Worm (Caenorhabditis elegans) whole organism, late embryonic: Measurements from ENCODE around the gene acdh-6.

ENCODE experiments used
- C08G9.2 ChIP-seq: sonication (generic microtip); optimal IDR thresholded peaks from 2 replicates; lab custom pipeline; 2016; ENCODE audit warnings: mild to moderate bottlenecking, missing genetic modification characterization, moderate library complexity, missing compliant biosample characterization
- C38D4.7 ChIP-seq: fragments of 200-800 bp; sonication (Bioruptor generic); optimal IDR thresholded peaks from 2 replicates; lab custom pipeline; 2018; ENCODE audit warnings: mild to moderate bottlenecking, missing genetic modification characterization, moderate library complexity, missing compliant biosample characterization
- F13H6.1 ChIP-seq: sonication (generic microtip); optimal IDR thresholded peaks from 2 replicates; lab custom pipeline; 2016; ENCODE audit warnings: missing genetic modification characterization, missing compliant biosample characterization
- ceh-18 ChIP-seq: sonication (generic microtip); optimal IDR thresholded peaks from 2 replicates; lab custom pipeline; 2016; ENCODE audit warnings: missing genetic modification characterization, missing compliant biosample characterization
- ceh-19 ChIP-seq: fragments of 200-800 bp; sonication (Bioruptor generic); optimal IDR thresholded peaks from 2 replicates; lab custom pipeline; 2018; ENCODE audit warnings: mild to moderate bottlenecking, missing genetic modification characterization, missing compliant biosample characterization
- ceh-22 ChIP-seq: sonication (generic microtip); optimal IDR thresholded peaks from 2 replicates; lab custom pipeline; 2017; ENCODE audit warnings: missing biosample characterization, missing genetic modification characterization
- ceh-34 ChIP-seq: sonication (generic microtip); optimal IDR thresholded peaks from 2 replicates; lab custom pipeline; 2016; ENCODE audit warnings: mild to moderate bottlenecking, missing genetic modification characterization, missing compliant biosample characterization
- ceh-48 ChIP-seq: sonication (generic microtip); optimal IDR thresholded peaks from 2 replicates; lab custom pipeline; 2016; ENCODE audit warnings: missing genetic modification characterization, inconsistent platforms, missing compliant biosample characterization
- ceh-6 ChIP-seq: fragments of 200-800 bp; sonication (Bioruptor generic); optimal IDR thresholded peaks from 2 replicates; lab custom pipeline; 2018; ENCODE audit warnings: mild to moderate bottlenecking, missing genetic modification characterization, missing compliant biosample characterization
- ceh-9 ChIP-seq: sonication (generic microtip); optimal IDR thresholded peaks from 2 replicates; lab custom pipeline; 2016; ENCODE audit warnings: mild to moderate bottlenecking, missing genetic modification characterization, inconsistent platforms, missing compliant biosample characterization
- che-1 ChIP-seq: sonication (generic microtip); optimal IDR thresholded peaks from 2 replicates; lab custom pipeline; 2016; ENCODE audit warnings: mild to moderate bottlenecking, missing genetic modification characterization, missing compliant biosample characterization
- dmd-4 ChIP-seq: sonication (generic microtip); optimal IDR thresholded peaks from 2 replicates; lab custom pipeline; 2016; ENCODE audit warnings: borderline replicate concordance, missing genetic modification characterization, missing compliant biosample characterization
- dve-1 ChIP-seq: sonication (generic microtip); optimal IDR thresholded peaks from 2 replicates; lab custom pipeline; 2017; ENCODE audit warnings: antibody characterized with exemption, mild to moderate bottlenecking, missing genetic modification characterization, missing compliant biosample characterization
- elt-2 ChIP-seq: sonication (generic microtip); optimal IDR thresholded peaks from 2 replicates; lab custom pipeline; 2016; ENCODE audit warnings: missing genetic modification reagents, missing genetic modification characterization, missing compliant biosample characterization
- elt-4 ChIP-seq: sonication (generic microtip); optimal IDR thresholded peaks from 2 replicates; lab custom pipeline; 2016; ENCODE audit warnings: missing genetic modification characterization, missing compliant biosample characterization
- ets-4 ChIP-seq: sonication (generic microtip); optimal IDR thresholded peaks from 2 replicates; lab custom pipeline; 2016; ENCODE audit warnings: missing genetic modification characterization, missing compliant biosample characterization
- eyg-1 ChIP-seq: sonication (generic microtip); optimal IDR thresholded peaks from 2 replicates; lab custom pipeline; 2016; ENCODE audit warnings: missing genotype, missing genetic modification characterization, missing compliant biosample characterization
- fax-1 ChIP-seq: sonication (generic microtip); optimal IDR thresholded peaks from 2 replicates; lab custom pipeline; 2016; ENCODE audit warnings: missing genotype, missing genetic modification characterization, missing compliant biosample characterization
- fkh-10 ChIP-seq: fragments of 150-350 bp; optimal IDR thresholded peaks from 2 replicates; lab custom pipeline; 2014; ENCODE audit warnings: missing biosample characterization, missing genetic modification reagents, missing genetic modification characterization
- gmeb-2 ChIP-seq: sonication (generic microtip); optimal IDR thresholded peaks from 2 replicates; lab custom pipeline; 2016; ENCODE audit warnings: missing genetic modification characterization, inconsistent platforms, missing compliant biosample characterization
- hlh-6 ChIP-seq: sonication (generic microtip); optimal IDR thresholded peaks from 2 replicates; lab custom pipeline; 2016; ENCODE audit warnings: missing genotype, missing genetic modification characterization, missing compliant biosample characterization
- hlh-8 ChIP-seq: sonication (generic microtip); optimal IDR thresholded peaks from 2 replicates; lab custom pipeline; 2016; ENCODE audit warnings: missing genotype, missing genetic modification characterization, missing compliant biosample characterization
- lim-6 ChIP-seq: sonication (generic microtip); optimal IDR thresholded peaks from 2 replicates; lab custom pipeline; 2016; ENCODE audit warnings: missing genetic modification characterization, missing compliant biosample characterization
- nhr-11 ChIP-seq: fragments of 150-350 bp; optimal IDR thresholded peaks from 2 replicates; lab custom pipeline; 2014; ENCODE audit warnings: missing biosample characterization, missing genetic modification characterization
- pag-3 ChIP-seq: sonication (generic microtip); optimal IDR thresholded peaks from 2 replicates; lab custom pipeline; 2016; ENCODE audit warnings: missing compliant biosample characterization, missing genetic modification characterization, borderline replicate concordance
- pax-1 ChIP-seq: fragments of 150-350 bp; optimal IDR thresholded peaks from 2 replicates; lab custom pipeline; 2014; ENCODE audit warnings: missing biosample characterization, missing genetic modification characterization
- pha-2 ChIP-seq: sonication (generic microtip); optimal IDR thresholded peaks from 2 replicates; lab custom pipeline; 2017; ENCODE audit warnings: mild to moderate bottlenecking, missing genetic modification characterization, missing compliant biosample characterization
- pha-4 ChIP-seq: fragments of 150-350 bp; optimal IDR thresholded peaks from 2 replicates; lab custom pipeline; 2018; ENCODE audit warnings: missing biosample characterization, missing genetic modification reagents, missing genetic modification characterization
- ref-2 ChIP-seq: sonication (generic microtip); optimal IDR thresholded peaks from 2 replicates; lab custom pipeline; 2016; ENCODE audit warnings: missing genetic modification characterization, missing compliant biosample characterization
- rnt-1 ChIP-seq: sonication (generic microtip); optimal IDR thresholded peaks from 2 replicates; lab custom pipeline; 2016; ENCODE audit warnings: missing genetic modification characterization, missing compliant biosample characterization
- sdc-2 ChIP-seq: sonication (generic microtip); optimal IDR thresholded peaks from 2 replicates; lab custom pipeline; 2016; ENCODE audit warnings: missing genotype, missing genetic modification characterization, missing compliant biosample characterization
- sox-4 ChIP-seq: sonication (generic microtip); optimal IDR thresholded peaks from 2 replicates; lab custom pipeline; 2017; ENCODE audit warnings: mild to moderate bottlenecking, missing genetic modification characterization, inconsistent platforms, missing compliant biosample characterization
- tbx-2 ChIP-seq: sonication (generic microtip); optimal IDR thresholded peaks from 2 replicates; lab custom pipeline; 2016; ENCODE audit warnings: missing genetic modification characterization, missing compliant biosample characterization
- tbx-7 ChIP-seq: sonication (generic microtip); optimal IDR thresholded peaks from 2 replicates; lab custom pipeline; 2016; ENCODE audit warnings: missing genotype, missing genetic modification characterization, missing compliant biosample characterization
- ttx-3 ChIP-seq: sonication (generic microtip); optimal IDR thresholded peaks from 2 replicates; lab custom pipeline; 2016; ENCODE audit warnings: missing genetic modification reagents, missing genetic modification characterization, missing compliant biosample characterization
- unc-3 ChIP-seq, 2 experiments: fragments of 200-800 bp in 1 of 2; sonication (Bioruptor generic) in 1 of 2; sonication (generic microtip) in 1 of 2; conservative IDR thresholded peaks in 1 of 2; optimal IDR thresholded peaks in 1 of 2; 2 replicates each; pipeline versions ENCODE4 v1.3.6 to Lab custom; 2016 to 2022; ENCODE audit warnings: missing compliant biosample characterization in 2 of 2, missing genetic modification characterization in 2 of 2, missing genetic modification reagents in 1 of 2
- unc-42 ChIP-seq: sonication (generic microtip); optimal IDR thresholded peaks from 2 replicates; lab custom pipeline; 2016; ENCODE audit warnings: missing genotype, missing genetic modification characterization, missing compliant biosample characterization
- unc-55 ChIP-seq: sonication (generic microtip); optimal IDR thresholded peaks from 2 replicates; lab custom pipeline; 2017; ENCODE audit warnings: missing biosample characterization, missing genetic modification reagents, missing genetic modification characterization
- ztf-16 ChIP-seq: sonication (generic microtip); optimal IDR thresholded peaks from 2 replicates; lab custom pipeline; 2017; ENCODE audit warnings: missing genetic modification characterization, missing compliant biosample characterization

acdh-6 gene

DNA sequence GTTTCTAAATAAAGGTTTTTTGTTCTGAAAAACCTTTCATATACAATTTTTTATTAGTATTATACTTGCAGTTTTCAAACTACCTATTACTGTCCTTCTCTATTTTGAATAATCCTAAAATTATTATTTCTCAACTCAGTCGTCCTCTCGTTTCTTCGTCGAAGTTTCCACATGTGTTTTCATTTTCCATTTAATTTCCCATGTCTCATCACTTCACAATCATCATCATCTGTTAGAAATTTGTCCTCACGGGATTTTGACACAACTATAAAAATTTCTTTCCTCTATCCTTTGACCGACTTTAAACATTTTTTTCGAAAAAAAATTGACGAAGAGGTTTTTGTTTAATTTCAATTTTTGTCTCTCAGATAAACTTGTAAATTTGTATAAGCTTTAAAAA is 25.5 kb upstream of the acdh-6 start:
- TF ChIP-seq ztf-16 (tag; lab: Kevin White, UChicago) = no peak
- no peak for TF ChIP-seq pha-2 (tag; lab: Kevin White, UChicago)
- TF ChIP-seq, all 69 proteins: peak for 0

DNA sequence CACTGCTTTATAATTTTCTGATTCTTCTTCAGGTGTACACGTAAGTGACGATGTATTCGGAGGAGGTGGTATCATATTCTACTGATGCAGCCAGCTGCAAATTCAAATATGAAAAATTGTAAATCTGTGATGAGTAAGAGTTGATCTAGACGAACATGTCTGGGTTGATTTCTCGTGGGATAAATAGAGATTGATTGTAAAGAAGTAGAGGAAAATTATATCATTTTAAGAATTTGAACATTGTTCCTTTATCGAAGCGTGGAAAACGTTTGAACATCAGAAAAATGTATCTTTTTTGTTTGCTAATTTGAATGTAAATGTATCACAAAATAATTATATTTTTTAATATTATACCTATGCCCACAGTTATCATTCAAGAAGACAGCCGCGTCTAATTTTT is 15.4 kb upstream of the acdh-6 start, which contains the start of gene ZC21.6:
TSS of gene ZC21.6 (minus strand) at position 101 of the 400 bp plus-strand sequence.
- TF ChIP-seq tbx-7 (tag; lab: Kevin White, UChicago) (no peak), pax-1 (tag; lab: Kevin White, UChicago) (no peak), ceh-48 (tag; lab: Kevin White, UChicago) (no peak), elt-4 (tag; lab: Kevin White, UChicago) (no peak), dve-1 (tag; lab: Kevin White, UChicago) (no peak)

DNA sequence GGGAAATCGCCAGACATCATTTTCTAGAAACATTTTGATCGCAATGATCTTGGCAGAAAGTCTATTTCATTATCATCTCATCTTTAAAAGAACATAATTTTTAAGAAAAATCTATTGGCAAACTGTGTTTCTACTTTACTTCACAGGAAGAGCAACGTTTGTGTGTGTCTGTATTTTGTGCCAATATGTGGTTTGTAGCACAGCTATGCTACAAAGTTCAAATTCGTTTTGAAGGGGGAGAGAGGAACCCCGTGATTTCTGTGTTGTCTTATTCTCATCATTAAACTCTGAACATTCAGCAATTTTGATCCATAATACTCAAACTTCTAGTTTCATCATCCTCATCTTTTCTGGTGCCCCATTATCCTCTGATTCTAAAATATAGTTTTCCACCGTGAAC is 9.2 kb upstream of the acdh-6 start:
- TF ChIP-seq ttx-3 (tag; lab: Kevin White, UChicago) (no peak), hlh-8 (no peak), ceh-18 (tag; lab: Kevin White, UChicago) (no peak)

DNA sequence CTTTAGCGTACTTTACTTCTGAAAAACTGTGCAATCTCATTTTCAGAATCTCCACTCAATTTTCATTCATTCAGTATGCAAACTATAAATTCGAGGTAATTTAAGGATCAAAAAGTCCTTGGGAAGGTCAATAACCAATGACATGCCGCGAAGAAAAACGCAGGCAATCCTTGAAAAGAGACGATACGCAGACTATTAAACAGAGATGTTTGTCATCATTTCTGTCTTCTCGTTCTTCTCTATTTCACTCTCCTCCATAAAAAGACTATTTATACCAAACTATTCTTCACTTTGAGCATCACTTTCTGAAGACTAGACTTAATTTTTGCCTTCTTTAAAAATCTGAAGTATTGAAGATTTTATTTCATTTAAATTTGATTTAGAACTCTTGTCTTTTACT is 8.8 kb upstream of the acdh-6 start, which contains the start of gene C02D5.4:
TSS of gene C02D5.4 (plus strand) at position 41 of the 400 bp plus-strand sequence.
- TF ChIP-seq gmeb-2 (tag; lab: Kevin White, UChicago) (no peak), ceh-22 (tag; lab: Kevin White, UChicago) (no peak), C38D4.7 (GFP tag; lab: Kevin White, UChicago) (no peak), hlh-8 (no peak), sox-4 (tag; lab: Kevin White, UChicago) (no peak), ref-2 (tag; lab: Kevin White, UChicago) (no peak), ceh-34 (tag; lab: Kevin White, UChicago) (no peak), pag-3 (no peak), unc-42 (tag; lab: Kevin White, UChicago) (no peak)
- TF ChIP-seq, all 69 proteins: peak for 0

DNA sequence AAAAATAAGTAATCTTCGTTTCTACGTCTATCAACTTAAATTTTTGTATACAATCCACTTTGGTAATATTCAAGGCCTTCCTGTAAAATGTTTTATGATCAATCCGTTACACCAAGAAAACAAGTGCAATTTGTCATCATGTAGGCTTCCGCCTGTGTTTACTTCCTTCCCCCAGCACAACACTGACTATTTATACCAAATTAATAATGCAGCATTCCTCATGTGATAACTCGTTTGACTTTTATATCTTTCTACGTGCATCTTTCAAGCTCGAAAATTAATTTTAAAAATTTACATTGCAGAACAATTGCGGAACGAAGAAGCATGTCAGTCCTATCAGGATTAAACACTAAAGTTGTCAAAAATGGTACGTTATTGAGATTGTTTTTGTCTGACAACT is 6.5 kb upstream of the acdh-6 start, which contains the start of gene gsto-2:
TSS of gene gsto-2 (plus strand) at position 301 of the 400 bp plus-strand sequence.
- TF ChIP-seq eyg-1 (no peak), che-1 (tag; lab: Kevin White, UChicago) (no peak), fax-1 (tag; lab: Kevin White, UChicago) (no peak), pha-2 (tag; lab: Kevin White, UChicago) (no peak), unc-55 (GFP tag; lab: Kevin White, UChicago) (no peak), dmd-4 (tag; lab: Kevin White, UChicago) (no peak), ceh-19 (GFP tag; lab: Kevin White, UChicago) (no peak), gmeb-2 (tag; lab: Kevin White, UChicago) (no peak), ref-2 (tag; lab: Kevin White, UChicago) (no peak), fkh-10 (GFP tag; lab: Kevin White, UChicago) (no peak), elt-2 (tag; lab: Kevin White, UChicago) (no peak), ttx-3 (tag; lab: Kevin White, UChicago) (no peak), sdc-2 (tag; lab: Kevin White, UChicago) (no peak), hlh-8 (no peak), ceh-34 (tag; lab: Kevin White, UChicago) (no peak), unc-42 (tag; lab: Kevin White, UChicago) (no peak), ets-4 (tag; lab: Kevin White, UChicago) (no peak), elt-4 (tag; lab: Kevin White, UChicago) (no peak), pha-4 (tag; lab: Kevin White, UChicago) (no peak), tbx-2 (tag; lab: Kevin White, UChicago) (no peak)

DNA sequence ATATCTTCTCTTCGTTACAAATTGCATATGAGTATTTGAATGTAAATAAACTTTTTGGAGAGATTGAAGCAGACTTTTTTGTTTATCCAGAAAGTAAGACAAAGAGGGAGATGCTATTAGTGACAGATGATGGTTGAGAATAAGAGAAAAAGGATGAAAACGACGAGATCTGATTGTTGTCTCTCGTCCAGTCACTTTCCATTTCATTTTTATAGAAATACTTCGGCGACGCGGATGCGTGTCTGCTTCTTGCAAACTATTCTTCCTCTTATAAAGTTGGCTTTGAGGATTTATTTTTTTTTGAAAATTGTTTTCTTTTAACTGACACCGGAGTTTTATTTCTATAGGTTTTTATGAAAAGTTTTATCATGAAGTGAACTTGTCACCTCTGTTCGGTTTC is 5.3 kb upstream of the acdh-6 start:
- TF ChIP-seq C08G9.2 (tag; lab: Kevin White, UChicago) (no peak), hlh-6 (tag; lab: Kevin White, UChicago) (no peak), ceh-48 (tag; lab: Kevin White, UChicago) (no peak), sox-4 (tag; lab: Kevin White, UChicago) (no peak), tbx-7 (tag; lab: Kevin White, UChicago) (no peak), lim-6 (no peak), ceh-6 (GFP tag; lab: Kevin White, UChicago) (no peak), rnt-1 (tag; lab: Kevin White, UChicago) (no peak), ceh-34 (tag; lab: Kevin White, UChicago) (no peak), elt-4 (tag; lab: Kevin White, UChicago) (no peak), ets-4 (tag; lab: Kevin White, UChicago) (no peak), pha-2 (tag; lab: Kevin White, UChicago) (no peak), ceh-22 (tag; lab: Kevin White, UChicago) (no peak), unc-3 (GFP tag; conservative IDR thresholded peaks at IDR 0.05; lab: Robert Waterston, UW) (no peak), unc-3 (tag; optimal IDR thresholded peaks at IDR 0.05; lab: Kevin White, UChicago) (no peak), dmd-4 (tag; lab: Kevin White, UChicago) (no peak), ceh-9 (tag; lab: Kevin White, UChicago) (no peak), nhr-11 (no peak), F13H6.1 (tag; lab: Kevin White, UChicago) (no peak), pax-1 (tag; lab: Kevin White, UChicago) (no peak), ceh-19 (GFP tag; lab: Kevin White, UChicago) (no peak)
- TF ChIP-seq, all 69 proteins: peak for 0
